Fruit fly (Drosophila melanogaster) whole organism, prepupa: ENCODE measurements around the gene CG8300.

Experiments used
- Blimp-1 ChIP-seq: fragments of 200-800 bp; sonication (Bioruptor generic); optimal IDR thresholded peaks from 3 replicates; lab custom pipeline; 2017; ENCODE audit warnings: missing biosample characterization, missing genetic modification characterization, mild to moderate bottlenecking, moderate library complexity, missing genetic modification reagents
- CG10669 ChIP-seq: fragments of 200-800 bp; sonication (Bioruptor generic); optimal IDR thresholded peaks from 3 replicates; lab custom pipeline; 2018; ENCODE audit warnings: missing biosample characterization, mild to moderate bottlenecking, missing genetic modification characterization, moderate library complexity
- CG11294 ChIP-seq: fragments of 200-800 bp; sonication (Bioruptor generic); IDR thresholded peaks from 2 replicates; pipeline ENCODE4 v1.3.6; 2022; ENCODE audit warnings: missing biosample characterization, missing genetic modification characterization
- CG11762 ChIP-seq: fragments of 200-800 bp; sonication (Bioruptor generic); optimal IDR thresholded peaks from 3 replicates; lab custom pipeline; 2016; ENCODE audit warnings: missing biosample characterization, missing genetic modification characterization; ENCODE audit not compliant: insufficient read depth
- CG11902 ChIP-seq: fragments of 200-800 bp; sonication (Bioruptor generic); optimal IDR thresholded peaks from 3 replicates; lab custom pipeline; 2016; ENCODE audit warnings: missing biosample characterization, missing genetic modification characterization
- CG16779 ChIP-seq: fragments of 200-800 bp; sonication (Bioruptor generic); optimal IDR thresholded peaks from 3 replicates; lab custom pipeline; 2017; ENCODE audit warnings: missing biosample characterization, mild to moderate bottlenecking, missing genetic modification characterization
- CG3032 ChIP-seq: fragments of 200-800 bp; optimal IDR thresholded peaks from 2 replicates; lab custom pipeline; 2019; ENCODE audit warnings: missing biosample characterization, mild to moderate bottlenecking, missing genetic modification characterization, moderate library complexity
- CG31627 ChIP-seq: fragments of 200-800 bp; sonication (Bioruptor generic); optimal IDR thresholded peaks from 3 replicates; lab custom pipeline; 2016; ENCODE audit warnings: missing biosample characterization, missing genetic modification characterization
- CG34406 ChIP-seq: fragments of 200-800 bp; sonication (Bioruptor generic); optimal IDR thresholded peaks from 3 replicates; lab custom pipeline; 2016; ENCODE audit warnings: missing biosample characterization, missing genetic modification characterization
- CG3919 ChIP-seq: fragments of 200-800 bp; sonication (Bioruptor generic); optimal IDR thresholded peaks from 3 replicates; lab custom pipeline; 2016; ENCODE audit warnings: missing biosample characterization, missing genetic modification characterization
- CG4318 ChIP-seq: fragments of 200-800 bp; sonication (Bioruptor generic); optimal IDR thresholded peaks from 3 replicates; lab custom pipeline; 2017; ENCODE audit warnings: missing biosample characterization, mild to moderate bottlenecking, missing genetic modification characterization
- CG6163 ChIP-seq: fragments of 200-800 bp; sonication (Bioruptor generic); IDR thresholded peaks from 3 replicates; pipeline ENCODE4 v1.3.6; 2022; ENCODE audit warnings: missing biosample characterization, missing genetic modification characterization
- CG6808 ChIP-seq: fragments of 200-800 bp; sonication (Bioruptor generic); optimal IDR thresholded peaks from 3 replicates; lab custom pipeline; 2017; ENCODE audit warnings: missing biosample characterization, missing genetic modification characterization, mild to moderate bottlenecking, moderate library complexity, missing genetic modification reagents
- CG6854 ChIP-seq: fragments of 200-800 bp; sonication (Bioruptor generic); optimal IDR thresholded peaks from 2 replicates; lab custom pipeline; 2017; ENCODE audit warnings: missing biosample characterization, mild to moderate bottlenecking, missing genetic modification characterization
- CG8119 ChIP-seq: fragments of 200-800 bp; sonication (Bioruptor generic); IDR thresholded peaks from 3 replicates; pipeline ENCODE4 v1.3.6; 2022; ENCODE audit warnings: missing biosample characterization, missing genetic modification characterization
- CG8319 ChIP-seq: fragments of 200-800 bp; sonication (Bioruptor generic); optimal IDR thresholded peaks from 3 replicates; lab custom pipeline; 2016; ENCODE audit warnings: missing biosample characterization, missing genetic modification characterization
- CG9139 ChIP-seq: fragments of 200-800 bp; sonication (Bioruptor generic); optimal IDR thresholded peaks from 3 replicates; lab custom pipeline; 2017; ENCODE audit warnings: missing biosample characterization, mild to moderate bottlenecking, missing genetic modification characterization
- Eip78C ChIP-seq: fragments of 200-800 bp; sonication (Bioruptor generic); peaks from one replicate; lab custom pipeline; 2016; ENCODE audit warnings: missing biosample characterization, missing genetic modification characterization
- Eip93F ChIP-seq: fragments of 200-800 bp; sonication (Bioruptor generic); optimal IDR thresholded peaks from 2 replicates; lab custom pipeline; 2016; ENCODE audit warnings: missing biosample characterization, mild to moderate bottlenecking, missing genetic modification characterization
- Ets21C ChIP-seq: fragments of 200-800 bp; sonication (Bioruptor generic); optimal IDR thresholded peaks from 3 replicates; lab custom pipeline; 2016; ENCODE audit warnings: missing biosample characterization, missing genetic modification characterization
- Ets96B ChIP-seq: fragments of 200-800 bp; optimal IDR thresholded peaks from 2 replicates; lab custom pipeline; 2019; ENCODE audit warnings: missing biosample characterization, mild to moderate bottlenecking, missing genetic modification characterization, moderate library complexity
- Gug ChIP-seq: fragments of 200-800 bp; sonication (Bioruptor generic); IDR thresholded peaks from 2 replicates; pipeline ENCODE4 v1.3.6; 2022; ENCODE audit warnings: missing biosample characterization, missing genetic modification characterization
- Hr38 ChIP-seq: sonication (Bioruptor generic); optimal IDR thresholded peaks from 2 replicates; lab custom pipeline; 2016; ENCODE audit warnings: missing biosample characterization, missing genetic modification characterization
- Hr4 ChIP-seq: fragments of 200-800 bp; sonication (Bioruptor generic); optimal IDR thresholded peaks from 3 replicates; lab custom pipeline; 2016; ENCODE audit warnings: missing biosample characterization, missing genetic modification characterization
- Lpt ChIP-seq: fragments of 200-800 bp; sonication (Bioruptor generic); optimal IDR thresholded peaks from 3 replicates; lab custom pipeline; 2016; ENCODE audit warnings: missing biosample characterization, missing genetic modification characterization
- Met ChIP-seq: fragments of 200-800 bp; sonication (Bioruptor generic); optimal IDR thresholded peaks from 3 replicates; lab custom pipeline; 2016; ENCODE audit warnings: missing biosample characterization, missing genetic modification characterization
- OdsH ChIP-seq: fragments of 200-800 bp; sonication (Bioruptor generic); optimal IDR thresholded peaks from 3 replicates; lab custom pipeline; 2016; ENCODE audit warnings: missing biosample characterization, missing genetic modification characterization
- Smox ChIP-seq: fragments of 200-800 bp; sonication (Bioruptor generic); optimal IDR thresholded peaks from 3 replicates; lab custom pipeline; 2016; ENCODE audit warnings: missing biosample characterization, missing genetic modification characterization
- Sox102F ChIP-seq: fragments of 200-800 bp; sonication (Bioruptor generic); optimal IDR thresholded peaks from 2 replicates; lab custom pipeline; 2016; ENCODE audit warnings: missing biosample characterization, mild to moderate bottlenecking, missing genetic modification characterization
- Sox15 ChIP-seq: fragments of 200-800 bp; sonication (Bioruptor generic); optimal IDR thresholded peaks from 3 replicates; lab custom pipeline; 2016; ENCODE audit warnings: missing biosample characterization, missing genetic modification characterization
- achi ChIP-seq: fragments of 200-800 bp; sonication (Bioruptor generic); optimal IDR thresholded peaks from 3 replicates; lab custom pipeline; 2016; ENCODE audit warnings: missing biosample characterization, missing genetic modification characterization
- acj6 ChIP-seq: fragments of 200-800 bp; sonication (Bioruptor generic); optimal IDR thresholded peaks from 3 replicates; lab custom pipeline; 2016; ENCODE audit warnings: missing biosample characterization, missing genetic modification characterization
- cyc ChIP-seq: fragments of 200-800 bp; sonication (Bioruptor generic); optimal IDR thresholded peaks from 3 replicates; lab custom pipeline; 2016; ENCODE audit warnings: missing biosample characterization, missing genetic modification characterization
- dac ChIP-seq: fragments of 200-800 bp; sonication (Bioruptor generic); optimal IDR thresholded peaks from 2 replicates; lab custom pipeline; 2017; ENCODE audit warnings: missing biosample characterization, mild to moderate bottlenecking, missing genetic modification characterization
- dsx ChIP-seq: fragments of 200-800 bp; optimal IDR thresholded peaks from 3 replicates; lab custom pipeline; 2019; ENCODE audit warnings: missing biosample characterization, mild to moderate bottlenecking, missing genetic modification characterization, moderate library complexity; ENCODE audit not compliant: poor library complexity, severe bottlenecking
- eg ChIP-seq: fragments of 200-800 bp; sonication (Bioruptor generic); IDR thresholded peaks from 3 replicates; pipeline ENCODE4 v1.3.6; 2022; ENCODE audit warnings: missing biosample characterization, missing genetic modification characterization
- fd85E ChIP-seq: fragments of 200-800 bp; sonication (Bioruptor generic); optimal IDR thresholded peaks from 3 replicates; lab custom pipeline; 2016; ENCODE audit warnings: missing biosample characterization, missing genetic modification characterization
- fkh ChIP-seq: fragments of 200-800 bp; sonication (Bioruptor generic); optimal IDR thresholded peaks from 3 replicates; lab custom pipeline; 2017; ENCODE audit warnings: missing biosample characterization, mild to moderate bottlenecking, missing genetic modification characterization, moderate library complexity
- lz ChIP-seq: fragments of 200-800 bp; sonication (Bioruptor generic); optimal IDR thresholded peaks from 3 replicates; lab custom pipeline; 2016; ENCODE audit warnings: missing biosample characterization, missing genetic modification characterization
- net ChIP-seq: fragments of 200-800 bp; sonication (Bioruptor generic); optimal IDR thresholded peaks from 3 replicates; lab custom pipeline; 2016; ENCODE audit warnings: missing biosample characterization, missing genetic modification characterization
- pdm3 ChIP-seq: fragments of 200-800 bp; sonication (Bioruptor generic); optimal IDR thresholded peaks from 3 replicates; lab custom pipeline; 2016; ENCODE audit warnings: missing biosample characterization, missing genetic modification characterization
- salr ChIP-seq, 2 experiments: fragments of 200-800 bp; sonication (Bioruptor generic); optimal IDR thresholded peaks; 3 replicates each; lab custom pipeline; 2016 to 2018; ENCODE audit warnings: missing biosample characterization in 2 of 2, missing genetic modification characterization in 2 of 2, mild to moderate bottlenecking in 1 of 2
- spab ChIP-seq: fragments of 200-800 bp; sonication (Bioruptor generic); optimal IDR thresholded peaks from 2 replicates; lab custom pipeline; 2017; ENCODE audit warnings: missing biosample characterization, mild to moderate bottlenecking, missing genetic modification characterization, missing genetic modification reagents
- ss ChIP-seq, 2 experiments: fragments of 200-800 bp; sonication (Bioruptor generic); optimal IDR thresholded peaks; 2 replicates in 1 of 2; 3 replicates in 1 of 2; lab custom pipeline; 2017 to 2018; ENCODE audit warnings: mild to moderate bottlenecking in 2 of 2, missing biosample characterization in 2 of 2, missing genetic modification characterization in 2 of 2, moderate library complexity in 1 of 2
- svp ChIP-seq: fragments of 200-800 bp; sonication (Bioruptor generic); peaks from one replicate; lab custom pipeline; 2016; ENCODE audit warnings: missing biosample characterization, missing genetic modification characterization
- topi ChIP-seq: fragments of 200-800 bp; sonication (Bioruptor generic); optimal IDR thresholded peaks from 3 replicates; lab custom pipeline; 2016; ENCODE audit warnings: missing biosample characterization, missing genetic modification characterization
- vri ChIP-seq: fragments of 200-800 bp; sonication (Bioruptor generic); optimal IDR thresholded peaks from 3 replicates; lab custom pipeline; 2016; ENCODE audit warnings: missing biosample characterization, mild to moderate bottlenecking, missing genetic modification characterization

The CG8300 gene

DNA sequence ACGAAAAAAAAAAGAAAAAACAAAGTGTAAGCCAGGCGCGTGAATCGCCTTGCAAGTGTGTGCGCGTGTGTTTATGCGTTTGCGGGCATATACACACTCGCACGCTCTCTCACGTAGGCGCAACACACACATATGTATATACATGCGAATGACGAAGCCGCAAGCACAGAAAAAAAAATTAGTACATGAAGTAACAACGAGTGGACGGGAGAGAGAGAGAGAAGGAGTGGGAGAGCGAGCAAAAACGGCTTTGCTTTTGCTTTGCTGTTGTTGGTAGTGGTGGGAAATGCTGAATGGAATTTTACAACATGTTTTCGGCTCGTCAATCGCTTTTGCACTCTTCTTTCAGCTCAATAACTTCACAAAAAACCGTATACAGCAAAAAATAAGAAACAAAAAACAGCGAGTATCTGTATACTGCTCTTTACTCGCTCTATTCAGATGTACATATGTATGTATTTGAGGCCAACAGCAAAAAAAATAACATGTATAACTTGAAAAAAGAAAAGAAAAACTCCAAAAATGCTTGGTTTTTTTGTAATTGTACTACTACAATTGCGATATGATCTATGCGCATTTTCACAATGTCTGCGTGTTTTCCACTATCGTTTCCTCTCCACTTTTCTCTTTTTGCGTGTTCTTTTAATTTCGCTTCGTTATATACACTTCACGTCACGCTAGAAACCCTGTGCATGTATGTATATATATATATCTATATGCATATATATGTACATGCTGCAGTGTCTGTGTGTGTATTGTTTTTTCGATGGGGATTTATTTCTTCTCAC, 7.4 kb upstream of the CG8300 start (continued):
- no peak for TF ChIP-seq dsx (GFP tag; lab: Kevin White, UChicago)
- no peak for TF ChIP-seq Smox (GFP tag; lab: Kevin White, UChicago)
- TF ChIP-seq vri: no peak
- peak; percentile 7 for TF ChIP-seq spab (GFP tag; lab: Kevin White, UChicago)
- TF ChIP-seq CG31627 (GFP tag; lab: Kevin White, UChicago): no peak
- TF ChIP-seq Blimp-1 (GFP tag; lab: Kevin White, UChicago): no peak
- TF ChIP-seq Met (GFP tag; lab: Kevin White, UChicago): no peak
- peak; percentile 41 for TF ChIP-seq CG9139
- TF ChIP-seq Gug (GFP tag; lab: Robert Waterston, UW): no peak
- TF ChIP-seq CG11902: no peak
- TF ChIP-seq Eip93F: peak; percentile 54
- no peak for TF ChIP-seq Hr4 (GFP tag; lab: Kevin White, UChicago)
- no peak for TF ChIP-seq topi (GFP tag; lab: Kevin White, UChicago)
- peak; percentile 25 for TF ChIP-seq achi
- TF ChIP-seq CG4318: no peak
- no peak for TF ChIP-seq lz
- no peak for TF ChIP-seq CG34406 (GFP tag; lab: Kevin White, UChicago)
- TF ChIP-seq fkh (GFP tag; lab: Kevin White, UChicago): no peak
- TF ChIP-seq svp (GFP tag; lab: Kevin White, UChicago): peak; percentile 43
- TF ChIP-seq ss (GFP tag; optimal IDR thresholded peaks at IDR 0.05; lab: Kevin White, UChicago): peak; percentile 73 to 82
- TF ChIP-seq, all 60 proteins: peak for 24

DNA sequence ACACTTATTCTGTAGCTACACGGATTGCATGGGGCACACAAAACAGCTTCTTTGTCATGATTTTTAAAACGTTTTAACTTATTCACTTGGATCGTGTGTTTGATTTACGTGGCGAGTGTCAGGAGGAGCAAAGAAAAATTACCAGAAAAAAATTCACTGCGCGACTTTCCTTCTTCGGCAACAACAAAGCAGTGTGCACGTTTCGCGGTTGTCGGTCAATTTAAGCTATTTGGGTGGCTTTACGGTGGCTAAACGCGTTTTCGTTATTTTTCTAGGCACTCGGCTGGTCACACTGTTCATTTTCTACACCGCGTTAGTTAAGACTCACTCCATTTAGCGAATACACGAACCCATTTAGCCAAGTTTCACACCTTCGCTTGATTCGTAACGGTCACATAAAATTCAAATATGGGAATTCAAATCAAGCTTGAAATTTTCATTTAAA, 6.8 kb upstream of the CG8300 start, which contains the start of gene Sxl:
TSS of gene Sxl (minus strand) at position 195 of the 445 bp plus-strand sequence.
- TF ChIP-seq Met (GFP tag; lab: Kevin White, UChicago) (no peak), achi (no peak), CG3919 (GFP tag; lab: Kevin White, UChicago) (no peak), dsx (GFP tag; lab: Kevin White, UChicago) (peak; percentile 4), Lpt (GFP tag; lab: Kevin White, UChicago) (no peak), CG31627 (GFP tag; lab: Kevin White, UChicago) (no peak), dac (GFP tag; lab: Kevin White, UChicago) (no peak), Gug (GFP tag; lab: Robert Waterston, UW) (no peak), pdm3 (GFP tag; lab: Kevin White, UChicago) (no peak), CG9139 (peak; percentile 11), topi (GFP tag; lab: Kevin White, UChicago) (peak; percentile 22), CG8119 (no peak), fkh (GFP tag; lab: Kevin White, UChicago) (no peak), CG34406 (GFP tag; lab: Kevin White, UChicago) (no peak), Sox102F (GFP tag; lab: Kevin White, UChicago) (no peak), Ets21C (GFP tag; lab: Kevin White, UChicago) (no peak), CG16779 (tag; lab: Kevin White, UChicago) (peak; percentile 26), Sox15 (GFP tag; lab: Kevin White, UChicago) (no peak), CG6163 (GFP tag; lab: Robert Waterston, UW) (no peak), Hr38 (GFP tag; lab: Kevin White, UChicago) (no peak), CG10669 (no peak), CG6808 (GFP tag; lab: Kevin White, UChicago) (no peak), eg (no peak), CG11762 (no peak), fd85E (GFP tag; lab: Kevin White, UChicago) (no peak), svp (GFP tag; lab: Kevin White, UChicago) (peak; percentile 11), vri (no peak), net (GFP tag; lab: Kevin White, UChicago) (peak; percentile 6), Smox (GFP tag; lab: Kevin White, UChicago) (no peak), acj6 (GFP tag; lab: Kevin White, UChicago) (no peak), cyc (GFP tag; lab: Kevin White, UChicago) (no peak), CG8319 (GFP tag; lab: Kevin White, UChicago) (no peak), CG11902 (no peak), salr (GFP tag; optimal IDR thresholded peaks at IDR 0.05; lab: Kevin White, UChicago) (no peak), Eip93F (no peak), ss (GFP tag; optimal IDR thresholded peaks at IDR 0.05; lab: Kevin White, UChicago) (peak in 1 of 2 experiments; percentile 52), Eip78C (peak; percentile 18), OdsH (GFP tag; lab: Kevin White, UChicago) (no peak), Ets96B (tag; lab: Kevin White, UChicago) (no peak), CG3032 (tag; lab: Kevin White, UChicago) (no peak), CG6854 (peak; percentile 39), CG11294 (GFP tag; lab: Robert Waterston, UW) (no peak)
